Worm (Caenorhabditis elegans) whole organism, late embryonic: ENCODE measurements around the gene B0024.4.

Experiments
- C08G9.2 ChIP-seq: sonication (generic microtip); optimal IDR thresholded peaks from 2 replicates; lab custom pipeline; 2016; ENCODE audit warnings: mild to moderate bottlenecking, missing genetic modification characterization, moderate library complexity, missing compliant biosample characterization
- C38D4.7 ChIP-seq: fragments of 200-800 bp; sonication (Bioruptor generic); optimal IDR thresholded peaks from 2 replicates; lab custom pipeline; 2018; ENCODE audit warnings: mild to moderate bottlenecking, missing genetic modification characterization, moderate library complexity, missing compliant biosample characterization
- T23F11.4 ChIP-seq: fragments of 200-800 bp; sonication (Bioruptor generic); optimal IDR thresholded peaks from 2 replicates; lab custom pipeline; 2018; ENCODE audit warnings: mild to moderate bottlenecking, missing genetic modification characterization, missing compliant biosample characterization
- Y22D7AL.16 ChIP-seq: sonication (generic microtip); optimal IDR thresholded peaks from 2 replicates; lab custom pipeline; 2016; ENCODE audit warnings: missing genetic modification characterization, missing compliant biosample characterization
- ahr-1 ChIP-seq: sonication (generic microtip); optimal IDR thresholded peaks from 2 replicates; lab custom pipeline; 2016; ENCODE audit warnings: missing genetic modification characterization, missing compliant biosample characterization
- ceh-18 ChIP-seq: sonication (generic microtip); optimal IDR thresholded peaks from 2 replicates; lab custom pipeline; 2016; ENCODE audit warnings: missing genetic modification characterization, missing compliant biosample characterization
- ceh-19 ChIP-seq: fragments of 200-800 bp; sonication (Bioruptor generic); optimal IDR thresholded peaks from 2 replicates; lab custom pipeline; 2018; ENCODE audit warnings: mild to moderate bottlenecking, missing genetic modification characterization, missing compliant biosample characterization
- ceh-2 ChIP-seq: sonication (generic microtip); optimal IDR thresholded peaks from 2 replicates; lab custom pipeline; 2016; ENCODE audit warnings: missing genotype, missing genetic modification characterization, missing compliant biosample characterization
- ceh-24 ChIP-seq: sonication (generic microtip); optimal IDR thresholded peaks from 2 replicates; lab custom pipeline; 2016; ENCODE audit warnings: mild to moderate bottlenecking, missing genetic modification characterization, missing compliant biosample characterization
- ceh-45 ChIP-seq: fragments of 200-800 bp; sonication (Bioruptor generic); IDR thresholded peaks from 2 replicates; pipeline ENCODE4 v1.3.6; 2022; ENCODE audit warnings: missing genetic modification reagents, missing genetic modification characterization, missing compliant biosample characterization
- ceh-48 ChIP-seq: sonication (generic microtip); optimal IDR thresholded peaks from 2 replicates; lab custom pipeline; 2016; ENCODE audit warnings: missing genetic modification characterization, inconsistent platforms, missing compliant biosample characterization
- ceh-6 ChIP-seq: fragments of 200-800 bp; sonication (Bioruptor generic); optimal IDR thresholded peaks from 2 replicates; lab custom pipeline; 2018; ENCODE audit warnings: mild to moderate bottlenecking, missing genetic modification characterization, missing compliant biosample characterization
- ceh-9 ChIP-seq: sonication (generic microtip); optimal IDR thresholded peaks from 2 replicates; lab custom pipeline; 2016; ENCODE audit warnings: mild to moderate bottlenecking, missing genetic modification characterization, inconsistent platforms, missing compliant biosample characterization
- che-1 ChIP-seq: sonication (generic microtip); optimal IDR thresholded peaks from 2 replicates; lab custom pipeline; 2016; ENCODE audit warnings: mild to moderate bottlenecking, missing genetic modification characterization, missing compliant biosample characterization
- dmd-4 ChIP-seq: sonication (generic microtip); optimal IDR thresholded peaks from 2 replicates; lab custom pipeline; 2016; ENCODE audit warnings: borderline replicate concordance, missing genetic modification characterization, missing compliant biosample characterization
- elt-4 ChIP-seq: sonication (generic microtip); optimal IDR thresholded peaks from 2 replicates; lab custom pipeline; 2016; ENCODE audit warnings: missing genetic modification characterization, missing compliant biosample characterization
- ets-4 ChIP-seq: sonication (generic microtip); optimal IDR thresholded peaks from 2 replicates; lab custom pipeline; 2016; ENCODE audit warnings: missing genetic modification characterization, missing compliant biosample characterization
- fax-1 ChIP-seq: sonication (generic microtip); optimal IDR thresholded peaks from 2 replicates; lab custom pipeline; 2016; ENCODE audit warnings: missing genotype, missing genetic modification characterization, missing compliant biosample characterization
- fkh-6 ChIP-seq: sonication (generic microtip); optimal IDR thresholded peaks from 2 replicates; lab custom pipeline; 2016; ENCODE audit warnings: missing genetic modification characterization, missing compliant biosample characterization
- gmeb-2 ChIP-seq: sonication (generic microtip); optimal IDR thresholded peaks from 2 replicates; lab custom pipeline; 2016; ENCODE audit warnings: missing genetic modification characterization, inconsistent platforms, missing compliant biosample characterization
- hlh-30 ChIP-seq: sonication (generic microtip); optimal IDR thresholded peaks from 2 replicates; lab custom pipeline; 2017; ENCODE audit warnings: antibody characterized with exemption, missing genetic modification characterization, missing compliant biosample characterization; ENCODE audit not compliant: insufficient read depth
- hlh-6 ChIP-seq: sonication (generic microtip); optimal IDR thresholded peaks from 2 replicates; lab custom pipeline; 2016; ENCODE audit warnings: missing genotype, missing genetic modification characterization, missing compliant biosample characterization
- hlh-8 ChIP-seq: sonication (generic microtip); optimal IDR thresholded peaks from 2 replicates; lab custom pipeline; 2016; ENCODE audit warnings: missing genotype, missing genetic modification characterization, missing compliant biosample characterization
- lim-6 ChIP-seq: sonication (generic microtip); optimal IDR thresholded peaks from 2 replicates; lab custom pipeline; 2016; ENCODE audit warnings: missing genetic modification characterization, missing compliant biosample characterization
- mec-3 ChIP-seq: sonication (generic microtip); optimal IDR thresholded peaks from 2 replicates; lab custom pipeline; 2016; ENCODE audit warnings: borderline replicate concordance, missing genetic modification characterization, missing compliant biosample characterization
- nfya-1 ChIP-seq: sonication (generic microtip); optimal IDR thresholded peaks from 2 replicates; lab custom pipeline; 2017; ENCODE audit warnings: missing genetic modification characterization, mild to moderate bottlenecking, missing compliant biosample characterization, antibody characterized with exemption, moderate library complexity
- nhr-232 ChIP-seq: sonication (generic microtip); optimal IDR thresholded peaks from 2 replicates; lab custom pipeline; 2016; ENCODE audit warnings: missing genetic modification characterization, missing compliant biosample characterization
- npax-4 ChIP-seq: sonication (generic microtip); optimal IDR thresholded peaks from 2 replicates; lab custom pipeline; 2016; ENCODE audit warnings: missing genetic modification characterization, missing compliant biosample characterization
- pax-1 ChIP-seq: fragments of 150-350 bp; optimal IDR thresholded peaks from 2 replicates; lab custom pipeline; 2014; ENCODE audit warnings: missing biosample characterization, missing genetic modification characterization
- pha-2 ChIP-seq: sonication (generic microtip); optimal IDR thresholded peaks from 2 replicates; lab custom pipeline; 2017; ENCODE audit warnings: mild to moderate bottlenecking, missing genetic modification characterization, missing compliant biosample characterization
- pqm-1 ChIP-seq: sonication (generic microtip); optimal IDR thresholded peaks from 2 replicates; lab custom pipeline; 2016; ENCODE audit warnings: missing genetic modification characterization, missing compliant biosample characterization
- sox-4 ChIP-seq: sonication (generic microtip); optimal IDR thresholded peaks from 2 replicates; lab custom pipeline; 2017; ENCODE audit warnings: mild to moderate bottlenecking, missing genetic modification characterization, inconsistent platforms, missing compliant biosample characterization
- unc-3 ChIP-seq, 2 experiments: fragments of 200-800 bp in 1 of 2; sonication (Bioruptor generic) in 1 of 2; sonication (generic microtip) in 1 of 2; conservative IDR thresholded peaks in 1 of 2; optimal IDR thresholded peaks in 1 of 2; 2 replicates each; pipeline versions ENCODE4 v1.3.6 to Lab custom; 2016 to 2022; ENCODE audit warnings: missing compliant biosample characterization in 2 of 2, missing genetic modification characterization in 2 of 2, missing genetic modification reagents in 1 of 2
- zip-5 ChIP-seq: sonication (generic microtip); optimal IDR thresholded peaks from 2 replicates; lab custom pipeline; 2016; ENCODE audit warnings: missing genetic modification characterization, missing compliant biosample characterization
- ztf-16 ChIP-seq: sonication (generic microtip); optimal IDR thresholded peaks from 2 replicates; lab custom pipeline; 2017; ENCODE audit warnings: missing genetic modification characterization, missing compliant biosample characterization

Gene B0024.4

DNA sequence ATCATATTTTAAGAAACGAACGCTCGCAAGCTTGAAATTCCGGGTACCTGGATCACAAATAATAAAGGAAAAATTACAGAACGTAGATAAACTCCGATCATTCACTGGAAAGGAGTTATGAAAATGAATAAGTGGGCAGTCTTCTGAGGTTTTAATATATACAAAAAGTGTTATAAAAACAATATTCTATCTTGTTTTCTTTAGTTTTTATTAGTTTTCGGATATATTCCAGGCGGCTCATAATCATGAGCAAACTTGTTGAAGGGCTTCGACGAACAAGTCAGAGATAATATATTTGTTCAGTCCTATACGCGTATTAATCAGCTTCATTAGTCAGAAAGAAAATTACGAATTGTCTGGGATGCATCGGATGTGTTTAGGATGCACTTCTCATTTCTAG lies 16.8 kb downstream of the B0024.4 start, which contains the start of gene gcy-6:
gcy-6 (minus strand) TSS at position 101 of the 400 bp plus-strand sequence.
- TF ChIP-seq hlh-30 (no peak), ets-4 (tag; lab: Kevin White, UChicago) (no peak), nhr-232 (tag; lab: Kevin White, UChicago) (no peak), C08G9.2 (tag; lab: Kevin White, UChicago) (no peak), ahr-1 (tag; lab: Kevin White, UChicago) (no peak), hlh-8 (tag; lab: Kevin White, UChicago) (no peak), T23F11.4 (GFP tag; lab: Kevin White, UChicago) (no peak), C38D4.7 (GFP tag; lab: Kevin White, UChicago) (no peak), ceh-9 (tag; lab: Kevin White, UChicago) (no peak), sox-4 (no peak), fkh-6 (tag; lab: Kevin White, UChicago) (no peak), ceh-45 (GFP tag; lab: Robert Waterston, UW) (no peak), ceh-18 (tag; lab: Kevin White, UChicago) (no peak), mec-3 (no peak), ceh-6 (no peak)

ce11 chrV:10314371-10314770 lies 17.2 kb downstream of the B0024.4 start, which contains the start of gene trx-2:
TSS of gene trx-2 (plus strand) at chrV:10314671.
- TF ChIP-seq zip-5 (tag; lab: Kevin White, UChicago) (no peak), ahr-1 (tag; lab: Kevin White, UChicago) (no peak), ztf-16 (no peak), ceh-6 (no peak), che-1 (tag; lab: Kevin White, UChicago) (no peak), hlh-6 (tag; lab: Kevin White, UChicago) (no peak), Y22D7AL.16 (tag; lab: Kevin White, UChicago) (no peak), ceh-2 (tag; lab: Kevin White, UChicago) (no peak), fax-1 (no peak), unc-3 (GFP tag; conservative IDR thresholded peaks at IDR 0.05; lab: Robert Waterston, UW) (no peak), unc-3 (tag; optimal IDR thresholded peaks at IDR 0.05; lab: Kevin White, UChicago) (no peak), gmeb-2 (tag; lab: Kevin White, UChicago) (no peak), npax-4 (no peak), C08G9.2 (tag; lab: Kevin White, UChicago) (no peak), ceh-48 (tag; lab: Kevin White, UChicago) (no peak), elt-4 (tag; lab: Kevin White, UChicago) (no peak), lim-6 (tag; lab: Kevin White, UChicago) (no peak), dmd-4 (tag; lab: Kevin White, UChicago) (no peak), ceh-24 (tag; lab: Kevin White, UChicago) (no peak), pqm-1 (tag; lab: Kevin White, UChicago) (no peak)

ce11 chrV:10317294-10317693 lies 20.1 kb downstream of the B0024.4 start, which contains the start of gene asps-1:
TSS of gene asps-1 (minus strand) at chrV:10317394.
- TF ChIP-seq zip-5 (tag; lab: Kevin White, UChicago): no peak
- TF ChIP-seq Y22D7AL.16 (tag; lab: Kevin White, UChicago): no peak
- no peak for TF ChIP-seq ceh-2 (tag; lab: Kevin White, UChicago)
- TF ChIP-seq pax-1: no peak
- no peak for TF ChIP-seq ceh-24 (tag; lab: Kevin White, UChicago)
- no peak for TF ChIP-seq pqm-1 (tag; lab: Kevin White, UChicago)

DNA sequence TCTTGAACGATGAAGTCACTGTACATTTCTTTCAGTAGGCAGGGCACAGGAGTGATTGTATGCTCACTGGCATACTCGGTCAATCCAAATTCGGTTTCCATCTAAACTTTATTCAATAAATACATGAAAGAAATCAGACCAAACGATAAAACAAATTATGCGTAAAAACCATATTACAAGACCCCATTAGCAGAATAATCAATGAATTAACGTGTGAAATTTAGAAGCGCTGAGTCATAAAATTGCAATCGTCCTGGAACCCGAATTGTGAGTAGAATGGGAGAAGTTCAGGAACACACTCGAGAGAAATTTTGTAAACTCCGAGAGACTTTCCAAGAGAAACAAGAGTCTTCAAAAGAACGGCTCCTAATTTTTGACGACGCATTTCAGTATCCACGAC lies 22.2 kb downstream of the B0024.4 start, which contains the start of gene B0024.11:
B0024.11 (minus strand) TSS at position 101 of the 400 bp plus-strand sequence.
- TF ChIP-seq mec-3: no peak
- TF ChIP-seq pha-2: no peak
- no peak for TF ChIP-seq C38D4.7 (GFP tag; lab: Kevin White, UChicago)
- no peak for TF ChIP-seq npax-4
- TF ChIP-seq Y22D7AL.16 (tag; lab: Kevin White, UChicago): no peak
- no peak for TF ChIP-seq ceh-19 (GFP tag; lab: Kevin White, UChicago)
- no peak for TF ChIP-seq fkh-6 (tag; lab: Kevin White, UChicago)
- TF ChIP-seq pax-1: no peak
- no peak for TF ChIP-seq C08G9.2 (tag; lab: Kevin White, UChicago)
- no peak for TF ChIP-seq nfya-1
- TF ChIP-seq ztf-16: no peak
- TF ChIP-seq T23F11.4 (GFP tag; lab: Kevin White, UChicago): no peak
- no peak for TF ChIP-seq zip-5 (tag; lab: Kevin White, UChicago)
